Worm (Caenorhabditis elegans) whole organism, midembryonic: ENCODE measurements around the gene srh-223.

ENCODE experiments used
- T22C8.4 ChIP-seq: fragments of 200-800 bp; sonication (Bioruptor generic); IDR thresholded peaks from 2 replicates; pipeline ENCODE4 v1.3.6; 2022; ENCODE audit warnings: missing genetic modification characterization, missing compliant biosample characterization
- flt-1 ChIP-seq: fragments of 200-800 bp; sonication (Bioruptor generic); IDR thresholded peaks from 2 replicates; pipeline ENCODE4 v1.3.6; 2022; ENCODE audit warnings: missing genetic modification characterization, missing compliant biosample characterization
- ztf-23 ChIP-seq: fragments of 200-800 bp; sonication (Bioruptor generic); IDR thresholded peaks from 2 replicates; pipeline ENCODE4 v1.3.6; 2022; ENCODE audit warnings: missing genetic modification reagents, missing genetic modification characterization, missing compliant biosample characterization

ce11 chrIV:3979525-3979924, 2.2 kb upstream of the srh-223 start, which contains the start of gene srh-222:
- TF ChIP-seq ztf-23 (GFP tag; lab: Robert Waterston, UW) (no peak), flt-1 (no peak), T22C8.4 (GFP tag; lab: Robert Waterston, UW) (no peak)
